Fruit fly (Drosophila melanogaster) whole organism: Measurements from ENCODE around the gene CG43693.

ENCODE experiments used
- CG8478 ChIP-seq: fragments of >200 bp; optimal IDR thresholded peaks from 2 replicates; lab custom pipeline; 2018; ENCODE audit warnings: inconsistent platforms
- psq ChIP-seq: fragments of >200 bp; optimal IDR thresholded peaks from 2 replicates; lab custom pipeline; 2017
- usp ChIP-seq: fragments of >200 bp; optimal IDR thresholded peaks from 2 replicates; lab custom pipeline; 2017; ENCODE audit warnings: missing biosample characterization, missing genetic modification characterization, mixed read lengths

DNA sequence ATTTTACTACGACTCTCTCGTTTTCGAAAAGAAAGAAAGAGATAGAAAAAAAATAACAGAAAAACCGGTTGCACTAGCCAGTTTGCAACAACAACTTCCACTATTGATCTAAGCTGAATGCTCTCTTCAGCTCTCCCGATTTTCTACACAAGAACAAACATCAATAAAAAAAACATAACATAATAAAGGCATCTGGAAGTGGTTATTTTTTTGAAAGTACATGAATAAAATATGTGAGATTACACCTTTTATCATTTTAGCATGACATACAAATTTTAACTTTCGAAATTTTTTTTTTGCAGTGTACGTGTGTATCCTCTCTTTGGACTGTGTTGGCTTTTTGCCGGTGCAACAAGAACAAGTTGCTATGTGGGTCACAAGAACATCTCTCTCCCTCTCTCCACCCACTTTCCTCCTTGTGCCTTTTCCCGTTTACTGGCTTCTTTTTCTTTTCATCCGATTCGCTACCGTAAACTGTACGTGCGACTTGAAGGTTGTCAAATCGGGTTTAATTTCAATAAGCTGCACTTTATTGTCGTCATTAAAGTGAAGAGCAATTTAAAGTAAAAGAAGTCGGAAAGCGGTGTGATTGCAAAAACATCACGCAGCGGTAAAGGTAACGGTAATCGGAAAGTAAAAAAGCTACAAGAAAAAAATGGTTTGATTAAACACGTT lies 33.5 kb upstream of the CG43693 start:
- no peak for TF ChIP-seq CG8478 (lab: Kevin White, UChicago)
- no peak for TF ChIP-seq usp (GFP tag; lab: Kevin White, UChicago)
- TF ChIP-seq psq (lab: Kevin White, UChicago), result no peak
